Worm (Caenorhabditis elegans): ENCODE data around the gene fbxb-43.

fbxb-43 gene

DNA sequence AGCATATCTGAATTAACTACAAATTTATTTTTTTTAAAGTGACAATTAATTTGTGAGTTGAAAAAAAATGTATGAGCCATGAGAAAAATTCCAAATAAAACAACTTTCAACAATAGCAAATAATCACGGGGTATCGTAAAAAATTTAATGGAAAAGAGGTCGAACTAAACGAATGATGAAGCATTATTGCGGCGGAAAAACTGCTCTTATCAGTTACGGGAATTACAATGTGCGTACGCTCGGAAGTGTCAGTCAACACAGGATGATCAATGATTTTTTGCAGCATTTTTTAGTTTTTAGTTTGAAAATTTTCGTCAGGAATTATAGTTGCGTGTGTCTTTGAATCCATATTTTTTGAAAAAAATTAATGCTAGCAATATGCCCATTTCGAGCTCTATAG lies 40.7 kb downstream of the fbxb-43 start:
- TF ChIP-seq nhr-84 (tag; optimal IDR thresholded peaks at IDR 0.05) (no peak), efl-1 (optimal IDR thresholded peaks at IDR 0.05) (no peak), efl-1 (GFP tag; optimal IDR thresholded peaks at IDR 0.05 in 1 of 2) (peak in 1 of 2 experiments; percentile 16), lin-35 (GFP tag; optimal IDR thresholded peaks at IDR 0.05) (peak in 1 of 2 experiments; percentile 29), nhr-85 (tag) (no peak), jun-1 (tag; optimal IDR thresholded peaks at IDR 0.05) (peak; percentile 12), elt-2 (tag; optimal IDR thresholded peaks at IDR 0.05) (peak; percentile 73)

DNA sequence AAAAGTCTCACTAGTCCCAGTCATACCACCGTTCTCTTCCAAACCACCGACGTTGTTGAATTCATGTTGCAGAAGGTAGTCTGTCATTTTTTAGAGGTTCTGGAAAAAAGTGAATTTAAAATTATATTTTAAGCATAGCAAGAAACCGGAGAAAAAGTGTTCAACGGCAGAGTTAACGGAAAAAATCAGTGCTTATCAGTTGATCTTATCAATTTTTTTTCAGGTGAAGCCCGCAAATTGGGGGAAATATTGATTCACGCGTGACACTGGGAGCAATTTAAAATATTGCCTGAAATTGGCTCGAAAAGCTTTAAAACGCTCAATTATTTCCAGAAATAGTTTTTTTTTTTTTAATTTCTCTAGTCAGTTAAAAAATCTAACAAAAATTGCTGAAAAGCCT lies 43.9 kb downstream of the fbxb-43 start, which contains the start of gene math-38:
Gene math-38 (minus strand): TSS at position 101 of the 400 bp plus-strand sequence.
- peak; percentile 22 for TF ChIP-seq elt-2 (tag; optimal IDR thresholded peaks at IDR 0.05)
- TF ChIP-seq ceh-82 (tag; optimal IDR thresholded peaks at IDR 0.05) = no peak
- no peak for TF ChIP-seq fkh-10 (GFP tag; optimal IDR thresholded peaks at IDR 0.05)
- TF ChIP-seq ceh-90 (tag; optimal IDR thresholded peaks at IDR 0.05) = no peak
- TF ChIP-seq lin-35 (GFP tag; optimal IDR thresholded peaks at IDR 0.05) = no peak

DNA sequence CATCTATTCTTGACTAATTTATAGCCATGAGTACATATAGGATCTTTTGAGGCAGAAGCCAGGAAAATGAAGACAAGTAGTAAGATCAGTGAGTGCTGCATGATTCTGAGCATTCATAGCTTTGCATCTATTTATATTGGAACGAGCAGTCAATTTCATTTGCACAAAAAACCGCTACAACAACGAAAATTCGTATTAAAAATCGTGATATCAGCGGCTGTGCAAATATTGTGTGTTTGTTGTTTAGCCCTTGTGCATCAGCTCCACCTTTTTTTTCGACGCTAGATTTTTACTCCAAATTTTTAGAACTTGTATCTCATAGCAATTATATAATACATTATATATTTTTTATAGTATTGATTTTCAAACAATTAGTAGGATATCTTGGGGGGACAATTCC lies 48.1 kb downstream of the fbxb-43 start, which contains the start of gene clec-21:
Gene clec-21 (minus strand): TSS at position 101 of the 400 bp plus-strand sequence.
- TF ChIP-seq blmp-1 (tag; optimal IDR thresholded peaks at IDR 0.05) = no peak
- no peak for TF ChIP-seq lin-14 (GFP tag; optimal IDR thresholded peaks at IDR 0.05)
- TF ChIP-seq dpl-1 (GFP tag; optimal IDR thresholded peaks at IDR 0.05) = no peak
- no peak for TF ChIP-seq lin-13 (GFP tag; optimal IDR thresholded peaks at IDR 0.05)
- no peak for TF ChIP-seq lsy-2 (tag; optimal IDR thresholded peaks at IDR 0.05)
- TF ChIP-seq nhr-76 (tag; optimal IDR thresholded peaks at IDR 0.05) = no peak
- no peak for TF ChIP-seq nhr-84 (tag; optimal IDR thresholded peaks at IDR 0.05)
- no peak for TF ChIP-seq dsc-1 (tag; optimal IDR thresholded peaks at IDR 0.05)
- no peak for TF ChIP-seq elt-2 (tag; optimal IDR thresholded peaks at IDR 0.05)
- no peak for TF ChIP-seq hpl-2 (GFP tag; optimal IDR thresholded peaks at IDR 0.05)
- no peak for TF ChIP-seq fkh-10 (GFP tag; optimal IDR thresholded peaks at IDR 0.05)
- no peak for TF ChIP-seq hlh-17 (GFP tag; optimal IDR thresholded peaks at IDR 0.05; ENCODE audit: borderline replicate concordance)
- no peak for TF ChIP-seq zag-1 (tag; optimal IDR thresholded peaks at IDR 0.05)
- TF ChIP-seq sptf-1 (tag; optimal IDR thresholded peaks at IDR 0.05) = no peak

DNA sequence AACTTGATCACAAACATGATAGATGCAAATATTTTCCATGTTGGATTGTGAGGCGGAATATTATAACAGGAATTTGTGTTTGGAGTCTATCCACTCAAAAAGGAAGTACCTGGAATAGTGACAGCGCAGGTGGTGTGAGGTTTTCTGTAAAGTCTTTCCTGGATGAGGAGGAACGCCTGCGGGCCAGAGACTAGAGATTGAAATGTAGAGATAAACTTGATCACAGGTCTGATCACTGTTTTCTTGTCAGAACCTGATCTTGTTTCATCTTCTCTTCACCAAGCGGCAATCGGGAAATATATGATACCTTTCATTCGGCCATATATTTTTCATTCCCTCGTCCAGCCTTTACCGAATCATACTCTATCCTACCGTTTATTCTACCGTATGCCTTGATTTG lies 50.3 kb downstream of the fbxb-43 start, which contains the start of gene T07H3.8:
Gene T07H3.8 (plus strand): TSS at position 301 of the 400 bp plus-strand sequence.
- TF ChIP-seq vab-15 (tag; optimal IDR thresholded peaks at IDR 0.05) = no peak
- no peak for TF ChIP-seq lin-35 (GFP tag; optimal IDR thresholded peaks at IDR 0.05)

All from whole organism, L1 larva.